Worm (Caenorhabditis elegans) whole organism, L1 larva: ENCODE data around the gene srh-255.
A peak's percentile ranks its signal among the peaks of the same experiment; 100 is the strongest.

Source experiments
- C04F5.9 ChIP-seq: sonication (generic microtip); optimal IDR thresholded peaks from 2 replicates; lab custom pipeline; 2016; ENCODE audit warnings: missing genetic modification characterization, missing compliant biosample characterization
- F16B12.6 ChIP-seq: fragments of 150-350 bp; optimal IDR thresholded peaks from 2 replicates; lab custom pipeline; 2014; ENCODE audit warnings: missing biosample characterization, missing genetic modification characterization
- aha-1 ChIP-seq: fragments of 150-350 bp; optimal IDR thresholded peaks from 2 replicates; lab custom pipeline; 2014; ENCODE audit warnings: missing biosample characterization, missing genetic modification characterization
- ama-1 ChIP-seq: fragments of 150-350 bp; optimal IDR thresholded peaks from 2 replicates; lab custom pipeline; 2014
- ceh-63 ChIP-seq: fragments of 200-800 bp; sonication (Bioruptor generic); optimal IDR thresholded peaks from 2 replicates; lab custom pipeline; 2018; ENCODE audit warnings: mild to moderate bottlenecking, missing genetic modification characterization, missing compliant biosample characterization
- ceh-82 ChIP-seq, 3 experiments: fragments of 150-350 bp in 1 of 3; sonication (generic microtip) in 2 of 3; optimal IDR thresholded peaks; 2 replicates each; lab custom pipeline; 2014 to 2017; ENCODE audit warnings: missing biosample characterization in 3 of 3, missing genetic modification characterization in 3 of 3
- ceh-90 ChIP-seq: sonication (generic microtip); optimal IDR thresholded peaks from 2 replicates; lab custom pipeline; 2016; ENCODE audit warnings: missing genetic modification characterization, missing compliant biosample characterization
- dpl-1 ChIP-seq, 3 experiments: fragments of 150-350 bp in 2 of 3; sonication (generic microtip) in 1 of 3; optimal IDR thresholded peaks; 2 replicates each; lab custom pipeline; 2014 to 2017; ENCODE audit warnings: missing biosample characterization in 3 of 3, missing genetic modification characterization in 3 of 3, missing genetic modification reagents in 3 of 3
- efl-1 ChIP-seq, 4 experiments: fragments of 150-350 bp; optimal IDR thresholded peaks in 3 of 4; peaks in 1 of 4; 1 replicate in 1 of 4; 2 replicates in 3 of 4; lab custom pipeline; 2014; ENCODE audit warnings: missing biosample characterization in 2 of 4, missing genetic modification characterization in 2 of 4, missing genetic modification reagents in 2 of 4
- egl-13 ChIP-seq: sonication (generic microtip); optimal IDR thresholded peaks from 2 replicates; lab custom pipeline; 2016; ENCODE audit warnings: missing genotype, missing genetic modification reagents, missing genetic modification characterization, missing compliant biosample characterization
- elt-2 ChIP-seq: sonication (generic microtip); optimal IDR thresholded peaks from 2 replicates; lab custom pipeline; 2016; ENCODE audit warnings: missing genetic modification characterization, mild to moderate bottlenecking, inconsistent platforms, missing compliant biosample characterization, missing genetic modification reagents
- fkh-8 ChIP-seq: sonication (generic microtip); optimal IDR thresholded peaks from 2 replicates; lab custom pipeline; 2016; ENCODE audit warnings: mild to moderate bottlenecking, missing genetic modification characterization, missing compliant biosample characterization
- fos-1 ChIP-seq: fragments of 150-350 bp; optimal IDR thresholded peaks from 2 replicates; lab custom pipeline; 2014; ENCODE audit warnings: missing biosample characterization, missing genetic modification characterization
- hlh-4 ChIP-seq: sonication (generic microtip); optimal IDR thresholded peaks from 2 replicates; lab custom pipeline; 2016; ENCODE audit warnings: mild to moderate bottlenecking, missing genetic modification characterization, missing compliant biosample characterization
- irx-1 ChIP-seq: sonication (generic microtip); optimal IDR thresholded peaks from 2 replicates; lab custom pipeline; 2016; ENCODE audit warnings: missing genetic modification characterization, missing compliant biosample characterization
- jun-1 ChIP-seq: fragments of 150-350 bp; optimal IDR thresholded peaks from 2 replicates; lab custom pipeline; 2014; ENCODE audit warnings: missing biosample characterization, missing genetic modification reagents, missing genetic modification characterization
- lin-39 ChIP-seq: fragments of 150-350 bp; optimal IDR thresholded peaks from 2 replicates; lab custom pipeline; 2014; ENCODE audit warnings: missing biosample characterization, missing genetic modification reagents, missing genetic modification characterization
- mep-1 ChIP-seq: fragments of 150-350 bp; optimal IDR thresholded peaks from 2 replicates; lab custom pipeline; 2014; ENCODE audit warnings: missing biosample characterization, missing genetic modification characterization
- nhr-11 ChIP-seq: fragments of 150-350 bp; optimal IDR thresholded peaks from 2 replicates; lab custom pipeline; 2014; ENCODE audit warnings: missing biosample characterization, missing genetic modification characterization
- nhr-12 ChIP-seq: sonication (generic microtip); optimal IDR thresholded peaks from 2 replicates; lab custom pipeline; 2017; ENCODE audit warnings: missing biosample characterization, missing genetic modification characterization
- nhr-28 ChIP-seq: fragments of 150-350 bp; optimal IDR thresholded peaks from 2 replicates; lab custom pipeline; 2014; ENCODE audit warnings: missing biosample characterization, missing genetic modification characterization
- nhr-47 ChIP-seq: sonication (generic microtip); optimal IDR thresholded peaks from 2 replicates; lab custom pipeline; 2016; ENCODE audit warnings: mild to moderate bottlenecking, missing genetic modification characterization, moderate library complexity, missing compliant biosample characterization
- nhr-85 ChIP-seq: sonication (generic microtip); peaks from one replicate; lab custom pipeline; 2016; ENCODE audit warnings: missing genetic modification characterization, inconsistent platforms, missing compliant biosample characterization
- snpc-4 ChIP-seq: fragments of 150-350 bp; optimal IDR thresholded peaks from 2 replicates; lab custom pipeline; 2014; ENCODE audit warnings: missing biosample characterization, missing genetic modification characterization
- sptf-1 ChIP-seq: fragments of 150-350 bp; optimal IDR thresholded peaks from 2 replicates; lab custom pipeline; 2014; ENCODE audit warnings: missing biosample characterization, missing genetic modification characterization
- sup-37 ChIP-seq: fragments of 200-800 bp; sonication (Bioruptor generic); optimal IDR thresholded peaks from 2 replicates; lab custom pipeline; 2018; ENCODE audit warnings: mild to moderate bottlenecking, missing genetic modification characterization, missing compliant biosample characterization
- tbx-2 ChIP-seq: sonication (generic microtip); optimal IDR thresholded peaks from 2 replicates; lab custom pipeline; 2016; ENCODE audit warnings: missing genetic modification characterization, missing compliant biosample characterization
- unc-130 ChIP-seq: fragments of 150-350 bp; optimal IDR thresholded peaks from 2 replicates; lab custom pipeline; 2017; ENCODE audit warnings: missing biosample characterization, missing genetic modification characterization, inconsistent platforms
- unc-86 ChIP-seq: sonication (generic microtip); optimal IDR thresholded peaks from 2 replicates; lab custom pipeline; 2016; ENCODE audit warnings: missing genetic modification characterization, missing compliant biosample characterization
- unc-98 ChIP-seq: fragments of 200-800 bp; sonication (Bioruptor generic); IDR thresholded peaks from 2 replicates; pipeline ENCODE4 v1.3.6; 2022; ENCODE audit warnings: missing genetic modification characterization, missing compliant biosample characterization
- zag-1 ChIP-seq: fragments of 150-350 bp; optimal IDR thresholded peaks from 2 replicates; lab custom pipeline; 2014; ENCODE audit warnings: missing biosample characterization, missing genetic modification characterization

srh-255 gene

DNA sequence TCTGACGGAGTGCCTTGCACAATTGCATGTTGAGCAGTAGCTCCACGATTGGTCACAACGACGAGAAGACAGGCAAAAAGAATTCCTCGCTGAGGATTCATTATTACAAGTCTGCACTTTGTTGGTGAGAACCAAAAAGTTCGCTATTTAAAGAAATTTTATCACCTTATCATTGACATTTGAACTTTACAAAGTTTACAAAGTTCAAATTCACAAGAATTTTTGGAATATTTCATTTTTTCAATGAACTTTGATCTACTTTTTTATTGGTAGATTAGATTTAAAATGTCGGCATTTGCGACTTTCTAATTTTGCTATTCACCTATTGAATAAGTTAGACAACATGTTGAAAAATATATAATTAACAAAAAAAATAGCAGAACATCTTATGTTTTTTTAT is 38.5 kb upstream of the srh-255 start, which contains the start of gene F49H6.15:
Gene F49H6.15 (minus strand): TSS at position 101 of the 400 bp plus-strand sequence.
- TF ChIP-seq lin-39 (tag; lab: Kevin White, UChicago) (no peak), tbx-2 (tag; lab: Kevin White, UChicago) (no peak), nhr-85 (no peak), irx-1 (no peak), nhr-11 (tag; lab: Kevin White, UChicago) (no peak), zag-1 (tag; lab: Kevin White, UChicago) (no peak), nhr-12 (tag; lab: Kevin White, UChicago) (no peak), C04F5.9 (no peak), F16B12.6 (tag; lab: Kevin White, UChicago) (no peak), fos-1 (tag; lab: Kevin White, UChicago) (no peak), ama-1 (lab: Kevin White, UChicago) (no peak)

- TF ChIP-seq hlh-4 (tag; lab: Kevin White, UChicago) (peak; percentile 98), egl-13 (tag; lab: Kevin White, UChicago) (no peak), fkh-8 (tag; lab: Kevin White, UChicago) (peak; percentile 3), C04F5.9 (no peak), snpc-4 (tag; lab: Kevin White, UChicago) (no peak)
Measured at ce11 chrV:17030430-17030829, 34.3 kb upstream of the srh-255 start.

DNA sequence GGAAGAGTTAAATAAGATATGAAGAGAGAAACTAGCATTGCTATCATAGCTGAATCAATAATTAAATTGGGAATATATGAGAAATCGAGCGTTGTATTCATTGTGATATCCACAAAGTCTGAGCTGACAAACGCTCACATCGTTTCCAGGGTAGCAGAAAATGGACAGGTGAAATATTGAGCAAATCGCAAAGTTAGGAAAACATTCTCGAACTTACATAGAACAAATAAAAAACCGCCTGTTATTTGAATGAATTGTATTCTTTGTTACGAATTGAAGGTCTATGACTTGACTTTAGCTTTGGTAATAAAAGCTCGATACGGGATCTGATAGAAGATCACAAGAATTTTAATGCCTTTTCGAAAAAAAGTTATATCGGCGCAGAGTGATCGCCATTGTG is 28.9 kb upstream of the srh-255 start, which contains the start of gene srz-94:
Gene srz-94 (minus strand): TSS at position 101 of the 400 bp plus-strand sequence.
- no peak for TF ChIP-seq unc-130
- no peak for TF ChIP-seq elt-2 (tag; lab: Kevin White, UChicago)
- no peak for TF ChIP-seq nhr-11 (tag; lab: Kevin White, UChicago)
- TF ChIP-seq snpc-4 (tag; lab: Kevin White, UChicago), result no peak
- no peak for TF ChIP-seq unc-98 (GFP tag; lab: Robert Waterston, UW)

DNA sequence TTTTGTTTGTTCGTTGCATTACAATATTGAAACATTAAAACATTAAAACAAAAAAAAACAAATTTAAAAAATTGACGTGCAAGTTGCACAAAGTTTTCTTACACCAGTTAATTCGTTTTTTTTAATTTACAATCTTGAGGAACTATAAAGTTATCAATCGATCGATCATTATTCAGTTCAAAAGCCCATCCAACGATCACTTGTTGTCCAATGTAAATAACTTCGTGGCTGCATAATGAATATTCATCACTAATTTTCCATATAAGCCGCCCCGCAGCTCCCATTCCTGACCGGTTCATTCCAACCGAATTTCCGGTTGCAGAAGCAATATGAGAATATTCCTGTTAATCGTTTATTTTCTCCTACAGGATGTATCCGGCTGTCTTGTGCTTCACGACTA is 22.5 kb upstream of the srh-255 start, which contains the start of gene hpo-33:
Gene hpo-33 (plus strand): TSS at position 301 of the 400 bp plus-strand sequence.
- TF ChIP-seq egl-13 (tag; lab: Kevin White, UChicago) (no peak), nhr-12 (tag; lab: Kevin White, UChicago) (no peak), ceh-63 (GFP tag; lab: Kevin White, UChicago) (no peak), sup-37 (GFP tag; lab: Kevin White, UChicago) (no peak), sptf-1 (no peak), tbx-2 (tag; lab: Kevin White, UChicago) (no peak), nhr-47 (tag; lab: Kevin White, UChicago) (no peak), efl-1 (optimal IDR thresholded peaks at IDR 0.05; lab: Kevin White, UChicago) (no peak), efl-1 (GFP tag; optimal IDR thresholded peaks at IDR 0.05 in 1 of 2; lab: Kevin White, UChicago) (peak in 1 of 2 experiments; percentile 44)

DNA sequence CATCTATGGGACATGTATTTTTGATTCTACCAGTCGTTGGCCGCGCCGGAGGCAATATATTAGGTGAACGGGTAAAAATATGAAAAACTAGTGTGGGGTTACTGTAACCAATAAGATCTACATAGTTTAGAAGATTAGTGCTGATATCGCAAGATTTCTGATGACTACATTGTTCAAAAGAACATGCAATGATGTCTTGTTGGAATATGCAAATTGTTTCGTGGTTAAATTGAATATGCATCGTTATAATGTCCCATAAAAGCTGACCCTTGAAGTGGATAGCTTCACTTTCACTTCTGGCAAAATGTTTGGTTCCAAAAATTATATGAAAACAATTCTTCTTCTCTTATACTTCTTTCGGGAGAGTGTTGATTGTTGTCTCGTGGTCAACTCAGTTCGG is 20.3 kb upstream of the srh-255 start, which contains the start of gene F28B1.2:
Gene F28B1.2 (plus strand): TSS at position 301 of the 400 bp plus-strand sequence.
- no peak for TF ChIP-seq efl-1 (optimal IDR thresholded peaks at IDR 0.05; lab: Kevin White, UChicago)
- peak in 1 of 2 experiments; percentile 48 for TF ChIP-seq efl-1 (GFP tag; optimal IDR thresholded peaks at IDR 0.05 in 1 of 2; lab: Kevin White, UChicago)
- TF ChIP-seq mep-1, result no peak
- TF ChIP-seq nhr-28 (tag; lab: Kevin White, UChicago), result no peak
- no peak for TF ChIP-seq dpl-1 (GFP tag; optimal IDR thresholded peaks at IDR 0.05; lab: Kevin White, UChicago)
- no peak for TF ChIP-seq ceh-82 (tag; optimal IDR thresholded peaks at IDR 0.05; lab: Kevin White, UChicago)
- TF ChIP-seq unc-86 (tag; lab: Kevin White, UChicago), result no peak

DNA sequence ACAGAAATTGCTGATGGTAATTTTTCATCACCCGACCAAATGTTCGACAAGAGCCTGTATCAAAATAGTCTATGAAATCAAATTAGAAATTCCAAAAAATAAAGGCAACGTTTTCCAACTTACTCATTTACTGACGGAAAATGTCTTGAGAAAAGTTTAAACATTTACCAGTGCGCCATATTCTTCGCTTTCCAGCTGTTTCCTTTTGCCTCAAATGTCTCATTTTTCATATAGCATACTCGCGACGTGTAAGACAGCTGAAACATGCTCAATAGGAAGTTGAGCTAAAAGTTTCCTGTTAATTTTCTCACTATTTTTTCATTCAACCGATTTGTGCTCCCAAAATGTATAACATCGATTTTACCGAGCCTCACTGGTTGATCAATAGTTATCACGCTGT is 4.8 kb upstream of the srh-255 start, which contains the start of gene sri-66:
Gene sri-66 (plus strand): TSS at position 301 of the 400 bp plus-strand sequence.
- no peak for TF ChIP-seq jun-1 (tag; lab: Kevin White, UChicago)
- TF ChIP-seq aha-1 (tag; lab: Kevin White, UChicago), result no peak
- no peak for TF ChIP-seq ceh-90 (tag; lab: Kevin White, UChicago)
- no peak for TF ChIP-seq elt-2 (tag; lab: Kevin White, UChicago)
- TF ChIP-seq, all 84 proteins: peak for 0
